Worm (Caenorhabditis elegans): ENCODE results near the gene C17H12.3.

DNA sequence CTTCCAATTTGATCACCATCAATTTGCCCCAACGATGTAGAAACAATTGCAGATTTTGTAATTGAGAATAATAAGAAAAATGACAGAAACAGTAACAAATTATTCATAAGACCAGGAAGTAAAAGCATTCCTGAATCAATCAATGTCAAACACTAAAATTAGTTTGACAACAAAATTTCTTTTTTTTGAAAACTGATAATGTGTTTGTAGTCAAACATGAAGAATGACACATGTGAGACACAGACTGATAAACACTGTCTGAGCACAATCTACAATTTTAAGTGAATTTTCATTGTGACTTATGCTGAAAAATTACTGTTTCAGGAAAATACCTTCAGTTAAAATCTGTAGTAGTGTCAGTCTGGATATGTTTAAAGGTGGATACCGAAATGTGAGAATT lies 6.7 kb upstream of the C17H12.3 start, which contains the start of the genes cest-4 and C17H12.11:
- no peak for TF ChIP-seq F13H6.1 (tag; optimal IDR thresholded peaks at IDR 0.05)
- TF ChIP-seq C38D4.7 (GFP tag; optimal IDR thresholded peaks at IDR 0.05) = no peak
- no peak for TF ChIP-seq hlh-8 (tag; optimal IDR thresholded peaks at IDR 0.05)
- no peak for TF ChIP-seq hlh-30 (tag; optimal IDR thresholded peaks at IDR 0.05; ENCODE audit: insufficient read depth)
- TF ChIP-seq dve-1 (tag; optimal IDR thresholded peaks at IDR 0.05) = no peak
- TF ChIP-seq nfya-1 (tag; optimal IDR thresholded peaks at IDR 0.05) = no peak
- TF ChIP-seq elt-2 (tag; optimal IDR thresholded peaks at IDR 0.05) = no peak
- TF ChIP-seq dmd-4 (tag; optimal IDR thresholded peaks at IDR 0.05; ENCODE audit: borderline replicate concordance) = no peak
- no peak for TF ChIP-seq sdc-2 (tag; optimal IDR thresholded peaks at IDR 0.05)
- no peak for TF ChIP-seq rnt-1 (tag; optimal IDR thresholded peaks at IDR 0.05)
- TF ChIP-seq pqm-1 (tag; optimal IDR thresholded peaks at IDR 0.05) = no peak
- TF ChIP-seq ets-4 (tag; optimal IDR thresholded peaks at IDR 0.05) = no peak
- no peak for TF ChIP-seq pag-3 (tag; optimal IDR thresholded peaks at IDR 0.05; ENCODE audit: borderline replicate concordance)
- TF ChIP-seq pha-4 (tag; optimal IDR thresholded peaks at IDR 0.05) = no peak

All from whole organism, late embryonic.